Comparison of ENCODE assay signal across 2 fruit fly cellular contexts in genomic region chr2L:22261047-22261446, dm6.
TF ChIP-seq lines count a peak whose summit lies in the region.

No protein-coding gene starts in this region.

- TF ChIP-seq CTCF in whole organism, embryonic (GFP tag; optimal IDR thresholded peaks at IDR 0.05; lab: Kevin White, UChicago), result no peak

TF ChIP-seq in whole organism, embryonic, 481 proteins besides CTCF, POLR2A, EP300 and RAD21:
- TF ChIP-seq CG17802 (tag; optimal IDR thresholded peaks at IDR 0.05; lab: Kevin White, UChicago) (peak; percentile 20), caup (GFP tag; optimal IDR thresholded peaks at IDR 0.05; lab: Kevin White, UChicago; ENCODE audit: severe bottlenecking) (no peak), gfzf (GFP tag; optimal IDR thresholded peaks at IDR 0.05; lab: Kevin White, UChicago) (peak; percentile 42), CG42726 (GFP tag; IDR thresholded peaks at IDR 0.05; lab: Robert Waterston, UW; ENCODE audit: partially characterized antibody) (0 out of 2 replicates have a peak, but pooled peaks have one; percentile 34), CG17361 (GFP tag; IDR thresholded peaks at IDR 0.05; lab: Robert Waterston, UW) (peak; percentile 75; the same call in 2 of the 3 replicates), CG3838 (GFP tag; optimal IDR thresholded peaks at IDR 0.05; lab: Kevin White, UChicago) (no peak), CG30020 (tag; optimal IDR thresholded peaks at IDR 0.05; lab: Kevin White, UChicago) (peak; percentile 67), CG9797 (GFP tag; optimal IDR thresholded peaks at IDR 0.05; lab: Kevin White, UChicago) (peak; percentile 7), Dref (GFP tag; IDR thresholded peaks at IDR 0.05; lab: Robert Waterston, UW) (peak; percentile 53), CG34376 (GFP tag; optimal IDR thresholded peaks at IDR 0.05; lab: Kevin White, UChicago) (no peak), Bgb (GFP tag; IDR thresholded peaks at IDR 0.05; lab: Robert Waterston, UW; ENCODE audit: partially characterized antibody) (peak; percentile 10; the same call in 1 of the 2 replicates), ssp (GFP tag; IDR thresholded peaks at IDR 0.05; lab: Robert Waterston, UW) (peak; percentile 30; the same call in 1 of the 2 replicates), Lhr (GFP tag; optimal IDR thresholded peaks at IDR 0.05; lab: Kevin White, UChicago) (peak; percentile 82), CG1233 (GFP tag; optimal IDR thresholded peaks at IDR 0.05; lab: Kevin White, UChicago) (no peak), pzg (GFP tag; optimal IDR thresholded peaks at IDR 0.05; lab: Kevin White, UChicago) (peak; percentile 16), ttk (GFP tag; IDR thresholded peaks at IDR 0.05; lab: Robert Waterston, UW) (no peak), stwl (tag; optimal IDR thresholded peaks at IDR 0.05; lab: Kevin White, UChicago) (peak; percentile 22), Sry-δ (GFP tag; optimal IDR thresholded peaks at IDR 0.05; lab: Kevin White, UChicago) (peak; percentile 3), trem (tag; optimal IDR thresholded peaks at IDR 0.05; lab: Kevin White, UChicago) (peak; percentile 31), CG33213 (GFP tag; optimal IDR thresholded peaks at IDR 0.05; lab: Kevin White, UChicago) (peak; percentile 99), phol (tag; optimal IDR thresholded peaks at IDR 0.05; lab: Kevin White, UChicago) (peak; percentile 70)

TF ChIP-seq in whole organism, prepupa, 60 proteins besides CTCF, POLR2A, EP300 and RAD21:
- TF ChIP-seq Ets96B (tag; optimal IDR thresholded peaks at IDR 0.05; lab: Kevin White, UChicago) (no peak), Sox15 (GFP tag; optimal IDR thresholded peaks at IDR 0.05; lab: Kevin White, UChicago) (no peak), svp (GFP tag; lab: Kevin White, UChicago) (peak; percentile 45), Lpt (GFP tag; optimal IDR thresholded peaks at IDR 0.05; lab: Kevin White, UChicago) (no peak), Gug (GFP tag; IDR thresholded peaks at IDR 0.05; lab: Robert Waterston, UW) (no peak), CG1621 (tag; optimal IDR thresholded peaks at IDR 0.05; lab: Kevin White, UChicago) (no peak)
